Worm (Caenorhabditis elegans) whole organism, late embryonic: ENCODE measurements around the gene arrd-28.

Experiments
- C38D4.7 ChIP-seq: fragments of 200-800 bp; sonication (Bioruptor generic); optimal IDR thresholded peaks from 2 replicates; lab custom pipeline; 2018; ENCODE audit warnings: mild to moderate bottlenecking, missing genetic modification characterization, moderate library complexity, missing compliant biosample characterization
- K02D7.2 ChIP-seq: sonication (generic microtip); optimal IDR thresholded peaks from 2 replicates; lab custom pipeline; 2017; ENCODE audit warnings: mild to moderate bottlenecking, missing genetic modification characterization, missing compliant biosample characterization
- T23F11.4 ChIP-seq: fragments of 200-800 bp; sonication (Bioruptor generic); optimal IDR thresholded peaks from 2 replicates; lab custom pipeline; 2018; ENCODE audit warnings: mild to moderate bottlenecking, missing genetic modification characterization, missing compliant biosample characterization
- Y22D7AL.16 ChIP-seq: sonication (generic microtip); optimal IDR thresholded peaks from 2 replicates; lab custom pipeline; 2016; ENCODE audit warnings: missing genetic modification characterization, missing compliant biosample characterization
- ahr-1 ChIP-seq: sonication (generic microtip); optimal IDR thresholded peaks from 2 replicates; lab custom pipeline; 2016; ENCODE audit warnings: missing genetic modification characterization, missing compliant biosample characterization
- ama-1 ChIP-seq: fragments of 150-350 bp; optimal IDR thresholded peaks from 2 replicates; lab custom pipeline; 2014
- ceh-14 ChIP-seq: sonication (generic microtip); optimal IDR thresholded peaks from 2 replicates; lab custom pipeline; 2016; ENCODE audit warnings: missing genotype, missing genetic modification characterization, missing compliant biosample characterization
- ceh-18 ChIP-seq: sonication (generic microtip); optimal IDR thresholded peaks from 2 replicates; lab custom pipeline; 2016; ENCODE audit warnings: missing genetic modification characterization, missing compliant biosample characterization
- ceh-19 ChIP-seq: fragments of 200-800 bp; sonication (Bioruptor generic); optimal IDR thresholded peaks from 2 replicates; lab custom pipeline; 2018; ENCODE audit warnings: mild to moderate bottlenecking, missing genetic modification characterization, missing compliant biosample characterization
- ceh-2 ChIP-seq: sonication (generic microtip); optimal IDR thresholded peaks from 2 replicates; lab custom pipeline; 2016; ENCODE audit warnings: missing genotype, missing genetic modification characterization, missing compliant biosample characterization
- ceh-22 ChIP-seq: sonication (generic microtip); optimal IDR thresholded peaks from 2 replicates; lab custom pipeline; 2017; ENCODE audit warnings: missing biosample characterization, missing genetic modification characterization
- ceh-24 ChIP-seq: sonication (generic microtip); optimal IDR thresholded peaks from 2 replicates; lab custom pipeline; 2016; ENCODE audit warnings: mild to moderate bottlenecking, missing genetic modification characterization, missing compliant biosample characterization
- ceh-31 ChIP-seq: sonication (generic microtip); optimal IDR thresholded peaks from 2 replicates; lab custom pipeline; 2016; ENCODE audit warnings: missing genetic modification characterization, missing compliant biosample characterization
- ceh-45 ChIP-seq: fragments of 200-800 bp; sonication (Bioruptor generic); IDR thresholded peaks from 2 replicates; pipeline ENCODE4 v1.3.6; 2022; ENCODE audit warnings: missing genetic modification reagents, missing genetic modification characterization, missing compliant biosample characterization
- ceh-6 ChIP-seq: fragments of 200-800 bp; sonication (Bioruptor generic); optimal IDR thresholded peaks from 2 replicates; lab custom pipeline; 2018; ENCODE audit warnings: mild to moderate bottlenecking, missing genetic modification characterization, missing compliant biosample characterization
- che-1 ChIP-seq: sonication (generic microtip); optimal IDR thresholded peaks from 2 replicates; lab custom pipeline; 2016; ENCODE audit warnings: mild to moderate bottlenecking, missing genetic modification characterization, missing compliant biosample characterization
- elt-2 ChIP-seq: sonication (generic microtip); optimal IDR thresholded peaks from 2 replicates; lab custom pipeline; 2016; ENCODE audit warnings: missing genetic modification reagents, missing genetic modification characterization, missing compliant biosample characterization
- elt-4 ChIP-seq: sonication (generic microtip); optimal IDR thresholded peaks from 2 replicates; lab custom pipeline; 2016; ENCODE audit warnings: missing genetic modification characterization, missing compliant biosample characterization
- fax-1 ChIP-seq: sonication (generic microtip); optimal IDR thresholded peaks from 2 replicates; lab custom pipeline; 2016; ENCODE audit warnings: missing genotype, missing genetic modification characterization, missing compliant biosample characterization
- fkh-6 ChIP-seq: sonication (generic microtip); optimal IDR thresholded peaks from 2 replicates; lab custom pipeline; 2016; ENCODE audit warnings: missing genetic modification characterization, missing compliant biosample characterization
- gmeb-2 ChIP-seq: sonication (generic microtip); optimal IDR thresholded peaks from 2 replicates; lab custom pipeline; 2016; ENCODE audit warnings: missing genetic modification characterization, inconsistent platforms, missing compliant biosample characterization
- hlh-15 ChIP-seq: sonication (generic microtip); optimal IDR thresholded peaks from 2 replicates; lab custom pipeline; 2016; ENCODE audit warnings: missing genetic modification characterization, missing compliant biosample characterization
- hlh-30 ChIP-seq: sonication (generic microtip); optimal IDR thresholded peaks from 2 replicates; lab custom pipeline; 2017; ENCODE audit warnings: antibody characterized with exemption, missing genetic modification characterization, missing compliant biosample characterization; ENCODE audit not compliant: insufficient read depth
- lim-6 ChIP-seq: sonication (generic microtip); optimal IDR thresholded peaks from 2 replicates; lab custom pipeline; 2016; ENCODE audit warnings: missing genetic modification characterization, missing compliant biosample characterization
- madf-2 ChIP-seq: sonication (generic microtip); optimal IDR thresholded peaks from 2 replicates; lab custom pipeline; 2017; ENCODE audit warnings: missing genetic modification characterization, missing compliant biosample characterization
- mec-3 ChIP-seq: sonication (generic microtip); optimal IDR thresholded peaks from 2 replicates; lab custom pipeline; 2016; ENCODE audit warnings: borderline replicate concordance, missing genetic modification characterization, missing compliant biosample characterization
- nhr-11 ChIP-seq: fragments of 150-350 bp; optimal IDR thresholded peaks from 2 replicates; lab custom pipeline; 2014; ENCODE audit warnings: missing biosample characterization, missing genetic modification characterization
- npax-4 ChIP-seq: sonication (generic microtip); optimal IDR thresholded peaks from 2 replicates; lab custom pipeline; 2016; ENCODE audit warnings: missing genetic modification characterization, missing compliant biosample characterization
- odd-2 ChIP-seq: sonication (generic microtip); optimal IDR thresholded peaks from 2 replicates; lab custom pipeline; 2017; ENCODE audit warnings: antibody characterized with exemption, mild to moderate bottlenecking, missing genetic modification characterization, missing compliant biosample characterization
- pag-3 ChIP-seq: sonication (generic microtip); optimal IDR thresholded peaks from 2 replicates; lab custom pipeline; 2016; ENCODE audit warnings: missing compliant biosample characterization, missing genetic modification characterization, borderline replicate concordance
- pax-1 ChIP-seq: fragments of 150-350 bp; optimal IDR thresholded peaks from 2 replicates; lab custom pipeline; 2014; ENCODE audit warnings: missing biosample characterization, missing genetic modification characterization
- pha-2 ChIP-seq: sonication (generic microtip); optimal IDR thresholded peaks from 2 replicates; lab custom pipeline; 2017; ENCODE audit warnings: mild to moderate bottlenecking, missing genetic modification characterization, missing compliant biosample characterization
- ref-2 ChIP-seq: sonication (generic microtip); optimal IDR thresholded peaks from 2 replicates; lab custom pipeline; 2016; ENCODE audit warnings: missing genetic modification characterization, missing compliant biosample characterization
- sdc-2 ChIP-seq: sonication (generic microtip); optimal IDR thresholded peaks from 2 replicates; lab custom pipeline; 2016; ENCODE audit warnings: missing genotype, missing genetic modification characterization, missing compliant biosample characterization
- sox-2 ChIP-seq: fragments of 200-800 bp; sonication (Bioruptor generic); IDR thresholded peaks from 2 replicates; pipeline ENCODE4 v1.3.6; 2022; ENCODE audit warnings: missing genetic modification reagents, missing genetic modification characterization, missing compliant biosample characterization
- syd-9 ChIP-seq: sonication (generic microtip); optimal IDR thresholded peaks from 2 replicates; lab custom pipeline; 2016; ENCODE audit warnings: mild to moderate bottlenecking, missing genetic modification characterization, moderate library complexity, missing compliant biosample characterization
- tbx-2 ChIP-seq: sonication (generic microtip); optimal IDR thresholded peaks from 2 replicates; lab custom pipeline; 2016; ENCODE audit warnings: missing genetic modification characterization, missing compliant biosample characterization
- unc-55 ChIP-seq: sonication (generic microtip); optimal IDR thresholded peaks from 2 replicates; lab custom pipeline; 2017; ENCODE audit warnings: missing biosample characterization, missing genetic modification reagents, missing genetic modification characterization
- zip-5 ChIP-seq: sonication (generic microtip); optimal IDR thresholded peaks from 2 replicates; lab custom pipeline; 2016; ENCODE audit warnings: missing genetic modification characterization, missing compliant biosample characterization

Gene arrd-28

DNA sequence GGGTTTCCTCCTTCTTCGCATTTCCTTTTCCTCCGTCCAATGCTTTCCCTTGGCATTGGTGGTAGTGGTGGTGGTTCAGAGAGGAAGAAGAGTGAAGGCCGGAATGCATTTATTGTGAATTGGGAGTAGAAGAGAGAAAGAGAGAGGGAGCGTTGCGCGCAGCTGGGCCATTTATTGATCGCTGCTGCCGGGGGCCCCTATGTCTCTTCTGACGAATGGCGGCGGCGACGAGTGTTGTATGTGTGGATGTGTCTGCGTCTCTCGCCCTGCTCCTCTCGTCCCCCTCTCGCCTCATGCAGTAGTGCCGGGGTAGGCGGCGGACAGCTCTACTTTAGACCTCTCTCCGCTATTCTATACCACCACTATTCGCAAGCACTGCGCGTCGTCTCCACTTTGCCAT is 37.2 kb upstream of the arrd-28 start, which contains the start of gene unc-115 (continued):
- TF ChIP-seq ceh-22 (tag; lab: Kevin White, UChicago) (no peak), ceh-19 (GFP tag; lab: Kevin White, UChicago) (peak; percentile 24), mec-3 (no peak), odd-2 (no peak), syd-9 (tag; lab: Kevin White, UChicago) (peak; percentile 61), sox-2 (no peak; the same call in 1 of the 2 replicates), nhr-11 (tag; lab: Kevin White, UChicago) (no peak), fkh-6 (tag; lab: Kevin White, UChicago) (peak; percentile 35), ceh-2 (tag; lab: Kevin White, UChicago) (peak; percentile 64), ceh-14 (tag; lab: Kevin White, UChicago) (peak; percentile 86), che-1 (peak; percentile 3), pha-2 (tag; lab: Kevin White, UChicago) (peak; percentile 50), lim-6 (peak; percentile 18), gmeb-2 (tag; lab: Kevin White, UChicago) (no peak), fax-1 (tag; lab: Kevin White, UChicago) (no peak), K02D7.2 (tag; lab: Kevin White, UChicago) (no peak), elt-2 (no peak), ceh-6 (no peak), unc-55 (GFP tag; lab: Kevin White, UChicago) (peak; percentile 96), ceh-45 (GFP tag; lab: Robert Waterston, UW) (no peak), pax-1 (tag; lab: Kevin White, UChicago) (no peak), ama-1 (lab: Kevin White, UChicago) (no peak), sdc-2 (tag; lab: Kevin White, UChicago) (peak; percentile 81), elt-4 (tag; lab: Kevin White, UChicago) (no peak), madf-2 (tag; lab: Kevin White, UChicago) (peak; percentile 25), pag-3 (tag; lab: Kevin White, UChicago) (peak; percentile 39), ceh-31 (tag; lab: Kevin White, UChicago) (peak; percentile 94), ceh-18 (tag; lab: Kevin White, UChicago) (peak; percentile 91), ceh-24 (tag; lab: Kevin White, UChicago) (no peak), tbx-2 (tag; lab: Kevin White, UChicago) (peak; percentile 92), ref-2 (peak; percentile 93), hlh-15 (tag; lab: Kevin White, UChicago) (no peak), Y22D7AL.16 (no peak), zip-5 (tag; lab: Kevin White, UChicago) (no peak), T23F11.4 (GFP tag; lab: Kevin White, UChicago) (peak; percentile 74), ahr-1 (tag; lab: Kevin White, UChicago) (no peak)
- TF ChIP-seq, all 69 proteins: peak for 36

DNA sequence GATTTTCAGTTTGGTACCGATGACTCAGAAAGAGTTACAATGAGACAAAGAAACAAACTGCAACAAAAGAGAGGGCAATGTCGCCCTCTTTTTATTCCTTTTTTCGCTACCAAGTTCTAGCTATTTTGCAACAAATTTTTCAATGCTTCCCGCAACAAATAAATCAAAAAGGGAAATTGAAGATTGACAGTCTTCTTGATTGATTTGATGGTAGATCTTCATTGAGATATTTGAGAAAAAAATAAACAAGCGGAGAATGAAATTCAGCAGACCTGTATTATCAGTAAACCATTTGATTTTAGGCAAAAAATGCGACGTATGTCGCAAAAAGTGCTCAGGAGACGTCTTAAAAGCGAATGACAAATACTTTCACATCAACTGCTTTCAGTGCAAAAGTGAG is 36.6 kb upstream of the arrd-28 start:
- TF ChIP-seq C38D4.7 (no peak), ceh-14 (tag; lab: Kevin White, UChicago) (no peak), unc-55 (GFP tag; lab: Kevin White, UChicago) (peak; percentile 26), ceh-22 (tag; lab: Kevin White, UChicago) (no peak), hlh-30 (no peak), npax-4 (tag; lab: Kevin White, UChicago) (no peak), tbx-2 (tag; lab: Kevin White, UChicago) (no peak), pag-3 (tag; lab: Kevin White, UChicago) (no peak)

ce11 chrX:10148235-10148872 is 35.4 kb upstream of the arrd-28 start:
- TF ChIP-seq ref-2 (peak; percentile 11), ahr-1 (tag; lab: Kevin White, UChicago) (no peak)
